Worm (Caenorhabditis elegans) whole organism, L2 larva: ENCODE data around the gene T22F7.3.

Experiments
- R02D3.7 ChIP-seq: fragments of 150-350 bp; optimal IDR thresholded peaks from 2 replicates; lab custom pipeline; 2014; ENCODE audit warnings: missing biosample characterization, missing genetic modification characterization
- ama-1 ChIP-seq: fragments of 150-350 bp; optimal IDR thresholded peaks from 2 replicates; lab custom pipeline; 2018; ENCODE audit warnings: inconsistent platforms
- elt-3 ChIP-seq: sonication (generic microtip); optimal IDR thresholded peaks from 2 replicates; lab custom pipeline; 2017; ENCODE audit warnings: missing biosample characterization, missing genetic modification characterization
- snpc-4 ChIP-seq: fragments of 150-350 bp; optimal IDR thresholded peaks from 2 replicates; lab custom pipeline; 2014; ENCODE audit warnings: missing biosample characterization, missing genetic modification characterization
- zag-1 ChIP-seq: fragments of 150-350 bp; optimal IDR thresholded peaks from 2 replicates; lab custom pipeline; 2014; ENCODE audit warnings: missing biosample characterization, missing genetic modification characterization
- ztf-1 ChIP-seq: fragments of 200-800 bp; sonication (Bioruptor generic); conservative IDR thresholded peaks from 2 replicates; pipeline ENCODE4 v1.3.6; 2022; ENCODE audit warnings: missing genetic modification characterization, missing compliant biosample characterization
- ztf-11 ChIP-seq: sonication (generic microtip); optimal IDR thresholded peaks from 2 replicates; lab custom pipeline; 2017; ENCODE audit warnings: missing biosample characterization, missing genetic modification characterization
- ztf-4 ChIP-seq: fragments of 150-350 bp; optimal IDR thresholded peaks from 2 replicates; lab custom pipeline; 2014; ENCODE audit warnings: missing biosample characterization, missing genetic modification characterization

DNA sequence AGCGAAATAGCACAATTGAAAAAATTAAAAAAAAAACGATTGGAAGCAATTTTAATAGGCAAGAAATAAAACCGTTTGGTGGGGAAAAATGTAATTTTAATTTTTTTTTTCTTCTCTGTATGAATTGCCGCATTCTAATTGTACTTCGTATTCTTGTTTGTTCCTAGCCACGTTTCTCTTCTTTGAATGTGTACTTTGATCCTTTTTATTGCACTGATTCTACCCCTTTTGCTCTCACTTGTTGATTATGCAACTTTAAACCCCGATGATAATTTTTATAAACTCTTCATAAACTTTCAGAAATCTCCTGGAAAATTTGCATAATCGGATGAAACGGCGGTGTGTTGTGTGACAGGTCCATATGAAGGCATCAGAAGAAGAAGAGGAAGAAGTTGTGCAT is 17.9 kb upstream of the T22F7.3 start, which contains the start of gene T22F7.1:
- TF ChIP-seq ztf-11: no peak
- no peak for TF ChIP-seq ama-1
- no peak for TF ChIP-seq zag-1 (tag; lab: Kevin White, UChicago)
- TF ChIP-seq R02D3.7: no peak
- TF ChIP-seq snpc-4 (tag; lab: Kevin White, UChicago): no peak
- no peak for TF ChIP-seq ztf-4
- TF ChIP-seq ztf-1 (GFP tag; lab: Robert Waterston, UW): no peak
- no peak for TF ChIP-seq elt-3
